Fruit fly (Drosophila melanogaster): ENCODE measurements around the gene CG3061.

CG3061 gene

dm6 chr3R:14056320-14057053 lies 24.3 kb downstream of the CG3061 start, which contains the start of gene foxo (continued):
- TF ChIP-seq Six4 (GFP tag; optimal IDR thresholded peaks at IDR 0.05) (peak; percentile 71), nau (GFP tag; optimal IDR thresholded peaks at IDR 0.05) (peak; percentile 66), CG13287 (GFP tag; IDR thresholded peaks at IDR 0.05; ENCODE audit: partially characterized antibody) (no peak; the same call in 1 of the 2 replicates), Oaz (GFP tag; IDR thresholded peaks at IDR 0.05) (no peak), pnt (GFP tag; optimal IDR thresholded peaks at IDR 0.05) (peak; percentile 20), CG14710 (tag; optimal IDR thresholded peaks at IDR 0.05) (peak; percentile 74), wek (GFP tag; optimal IDR thresholded peaks at IDR 0.05) (no peak), unc-4 (GFP tag; IDR thresholded peaks at IDR 0.05; ENCODE audit: partially characterized antibody) (no peak), CG11456 (GFP tag; IDR thresholded peaks at IDR 0.05) (peak; percentile 52; the same call in 2 of the 3 replicates), CG7271 (tag; optimal IDR thresholded peaks at IDR 0.05) (no peak), CG17328 (GFP tag; IDR thresholded peaks at IDR 0.05) (0 out of 2 replicates have a peak, but pooled peaks have one; percentile 49), zfh1 (GFP tag; IDR thresholded peaks at IDR 0.05) (0 out of 3 replicates have a peak, but pooled peaks have one; percentile 41), Nf-YC (tag; optimal IDR thresholded peaks at IDR 0.05) (peak; percentile 85), jigr1 (GFP tag; IDR thresholded peaks at IDR 0.05) (no peak), CG16815 (GFP tag; optimal IDR thresholded peaks at IDR 0.05) (peak; percentile 58), CG15696 (tag; optimal IDR thresholded peaks at IDR 0.05) (peak; percentile 41), CoRest (tag; optimal IDR thresholded peaks at IDR 0.05) (peak; percentile 95), Atf-2 (GFP tag; optimal IDR thresholded peaks at IDR 0.05) (no peak), Nf-YB (GFP tag; optimal IDR thresholded peaks at IDR 0.05) (peak; percentile 71), CG15269 (tag; optimal IDR thresholded peaks at IDR 0.05) (peak; percentile 92), CG10654 (GFP tag; optimal IDR thresholded peaks at IDR 0.05) (peak; percentile 57), CG7786 (GFP tag; optimal IDR thresholded peaks at IDR 0.05) (no peak), CG16863 (GFP tag; optimal IDR thresholded peaks at IDR 0.05) (no peak), Dbx (GFP tag; IDR thresholded peaks at IDR 0.05) (no peak; the same call in 1 of the 3 replicates), tx (GFP tag; optimal IDR thresholded peaks at IDR 0.05) (no peak), gcm (GFP tag; optimal IDR thresholded peaks at IDR 0.05) (peak; percentile 83), CG7372 (GFP tag; IDR thresholded peaks at IDR 0.05) (peak; percentile 23), CG6791 (GFP tag; IDR thresholded peaks at IDR 0.05; ENCODE audit: partially characterized antibody) (no peak), CrebB (tag; optimal IDR thresholded peaks at IDR 0.05) (peak; percentile 10), Ptx1 (GFP tag; IDR thresholded peaks at IDR 0.05) (peak; percentile 42; the same call in 1 of the 2 replicates), sob (GFP tag; IDR thresholded peaks at IDR 0.05) (peak; percentile 41; the same call in 1 of the 2 replicates), ab (GFP tag; optimal IDR thresholded peaks at IDR 0.05) (no peak), ash1 (GFP tag; optimal IDR thresholded peaks at IDR 0.05) (no peak), CG17612 (GFP tag; IDR thresholded peaks at IDR 0.05) (no peak), cg (GFP tag; optimal IDR thresholded peaks at IDR 0.05) (peak; percentile 76), CG13296 (GFP tag; optimal IDR thresholded peaks at IDR 0.05) (peak; percentile 87), CkIIα-i1 (GFP tag; IDR thresholded peaks at IDR 0.05) (no peak), ro (GFP tag; IDR thresholded peaks at IDR 0.05) (no peak), CG6689 (GFP tag; IDR thresholded peaks at IDR 0.05) (peak; percentile 69), Lim3 (GFP tag; IDR thresholded peaks at IDR 0.05) (no peak), crp (GFP tag; optimal IDR thresholded peaks at IDR 0.05) (peak in 1 of 2 experiments; percentile 10), Lpt (GFP tag; optimal IDR thresholded peaks at IDR 0.05) (no peak), CG12769 (tag; optimal IDR thresholded peaks at IDR 0.05) (peak; percentile 47), CG6813 (GFP tag; optimal IDR thresholded peaks at IDR 0.05) (peak; percentile 75), sd (tag; optimal IDR thresholded peaks at IDR 0.05) (peak; percentile 50), CG13123 (GFP tag; optimal IDR thresholded peaks at IDR 0.05) (peak; percentile 30), CG33557 (GFP tag; optimal IDR thresholded peaks at IDR 0.05) (peak; percentile 12), vnd (GFP tag; IDR thresholded peaks at IDR 0.05; ENCODE audit: partially characterized antibody) (no peak)
